Fruit fly (Drosophila melanogaster) whole organism, pupa: Measurements from ENCODE around the gene Osi15.

ENCODE experiments used
- CG13204 ChIP-seq: fragments of 200-800 bp; sonication (Bioruptor generic); optimal IDR thresholded peaks from 2 replicates; lab custom pipeline; 2018; ENCODE audit warnings: missing biosample characterization, mild to moderate bottlenecking, missing genetic modification characterization, moderate library complexity
- CG14655 ChIP-seq: fragments of 200-800 bp; sonication (Bioruptor generic); optimal IDR thresholded peaks from 3 replicates; lab custom pipeline; 2017; ENCODE audit warnings: mild to moderate bottlenecking, missing biosample characterization, missing genetic modification reagents, missing genetic modification characterization
- CG15710 ChIP-seq: fragments of 200-800 bp; sonication (Bioruptor generic); optimal IDR thresholded peaks from 2 replicates; lab custom pipeline; 2018; ENCODE audit warnings: missing biosample characterization, mild to moderate bottlenecking, missing genetic modification characterization, moderate library complexity
- gl ChIP-seq: fragments of 200-800 bp; sonication (Bioruptor generic); optimal IDR thresholded peaks from 2 replicates; lab custom pipeline; 2018; ENCODE audit warnings: missing biosample characterization, mild to moderate bottlenecking, missing genetic modification characterization

dm6 chr3R:6254875-6255274 is 46.7 kb upstream of the Osi15 start, which contains the start of gene Osi8:
- TF ChIP-seq gl (tag; lab: Kevin White, UChicago) (no peak), CG14655 (no peak), CG13204 (GFP tag; lab: Kevin White, UChicago) (no peak), CG15710 (tag; lab: Kevin White, UChicago) (no peak)
